Worm (Caenorhabditis elegans) whole organism, mixed stage, embryonic: ENCODE measurements around the gene pod-1.

Source experiments
- M03D4.4 ChIP-seq: sonication (generic microtip); optimal IDR thresholded peaks from 2 replicates; lab custom pipeline; 2017; ENCODE audit warnings: mild to moderate bottlenecking, missing genetic modification characterization, missing compliant biosample characterization
- blmp-1 ChIP-seq: fragments of 150-350 bp; optimal IDR thresholded peaks from 2 replicates; lab custom pipeline; 2014; ENCODE audit warnings: missing biosample characterization, missing genetic modification characterization
- ceh-39 ChIP-seq: fragments of 150-350 bp; optimal IDR thresholded peaks from 2 replicates; lab custom pipeline; 2014; ENCODE audit warnings: missing biosample characterization, missing genetic modification characterization
- ceh-43 ChIP-seq: fragments of 200-800 bp; sonication (Bioruptor generic); optimal IDR thresholded peaks from 2 replicates; lab custom pipeline; 2018; ENCODE audit warnings: mild to moderate bottlenecking, missing genetic modification characterization, moderate library complexity, missing compliant biosample characterization
- ceh-83 ChIP-seq: fragments of 200-800 bp; sonication (Bioruptor generic); optimal IDR thresholded peaks from 2 replicates; lab custom pipeline; 2018; ENCODE audit warnings: mild to moderate bottlenecking, missing genetic modification characterization, missing compliant biosample characterization
- ces-1 ChIP-seq: fragments of 150-350 bp; optimal IDR thresholded peaks from 2 replicates; lab custom pipeline; 2014; ENCODE audit warnings: missing biosample characterization, missing genetic modification reagents, missing genetic modification characterization
- cnd-1 ChIP-seq: fragments of 200-800 bp; sonication (Bioruptor generic); optimal IDR thresholded peaks from 2 replicates; lab custom pipeline; 2018; ENCODE audit warnings: mild to moderate bottlenecking, missing genetic modification characterization, missing compliant biosample characterization
- drap-1 ChIP-seq: fragments of 200-800 bp; sonication (Bioruptor generic); optimal IDR thresholded peaks from 3 replicates; lab custom pipeline; 2018; ENCODE audit warnings: mild to moderate bottlenecking, missing genetic modification characterization, missing compliant biosample characterization
- flh-1 ChIP-seq: fragments of 200-800 bp; sonication (Bioruptor generic); optimal IDR thresholded peaks from 2 replicates; lab custom pipeline; 2018; ENCODE audit warnings: mild to moderate bottlenecking, missing genetic modification characterization, moderate library complexity, missing compliant biosample characterization
- ham-2 ChIP-seq: fragments of 200-800 bp; sonication (Bioruptor generic); optimal IDR thresholded peaks from 2 replicates; lab custom pipeline; 2018; ENCODE audit warnings: mild to moderate bottlenecking, missing genetic modification characterization, missing compliant biosample characterization
- hlh-1 ChIP-seq: fragments of 150-350 bp; optimal IDR thresholded peaks from 2 replicates; lab custom pipeline; 2014; ENCODE audit warnings: missing biosample characterization, missing genetic modification reagents, missing genetic modification characterization
- lin-32 ChIP-seq: fragments of 200-800 bp; sonication (Bioruptor generic); optimal IDR thresholded peaks from 2 replicates; lab custom pipeline; 2018; ENCODE audit warnings: mild to moderate bottlenecking, missing genetic modification characterization, missing compliant biosample characterization
- mls-2 ChIP-seq: sonication (generic microtip); optimal IDR thresholded peaks from 2 replicates; lab custom pipeline; 2016; ENCODE audit warnings: mild to moderate bottlenecking, missing genetic modification characterization, moderate library complexity, missing compliant biosample characterization
- nhr-12 ChIP-seq: fragments of 150-350 bp; optimal IDR thresholded peaks from 2 replicates; lab custom pipeline; 2014; ENCODE audit warnings: missing biosample characterization, missing genetic modification characterization
- nhr-2 ChIP-seq: fragments of 150-350 bp; optimal IDR thresholded peaks from 2 replicates; lab custom pipeline; 2014; ENCODE audit warnings: missing biosample characterization, missing genetic modification characterization
- nhr-237 ChIP-seq: fragments of 150-350 bp; optimal IDR thresholded peaks from 2 replicates; lab custom pipeline; 2014; ENCODE audit warnings: missing biosample characterization, missing genetic modification characterization
- nhr-28 ChIP-seq: fragments of 150-350 bp; optimal IDR thresholded peaks from 2 replicates; lab custom pipeline; 2014; ENCODE audit warnings: missing biosample characterization, missing genetic modification characterization
- nhr-76 ChIP-seq: sonication (generic microtip); optimal IDR thresholded peaks from 2 replicates; lab custom pipeline; 2017; ENCODE audit warnings: missing biosample characterization, missing genetic modification characterization
- pha-4 ChIP-seq: fragments of 150-350 bp; optimal IDR thresholded peaks from 2 replicates; lab custom pipeline; 2018; ENCODE audit warnings: missing biosample characterization, missing genetic modification reagents, missing genetic modification characterization
- sem-2 ChIP-seq: fragments of 200-800 bp; sonication (Bioruptor generic); optimal IDR thresholded peaks from 2 replicates; lab custom pipeline; 2018; ENCODE audit warnings: mild to moderate bottlenecking, missing genetic modification characterization, missing compliant biosample characterization
- snpc-4 ChIP-seq: fragments of 150-350 bp; optimal IDR thresholded peaks from 2 replicates; lab custom pipeline; 2014; ENCODE audit warnings: missing biosample characterization, missing genetic modification characterization
- sptf-1 ChIP-seq: sonication (generic microtip); optimal IDR thresholded peaks from 2 replicates; lab custom pipeline; 2017; ENCODE audit warnings: mild to moderate bottlenecking, missing genetic modification characterization, moderate library complexity, missing compliant biosample characterization
- tbx-8 ChIP-seq: fragments of 200-800 bp; sonication (Bioruptor generic); optimal IDR thresholded peaks from 2 replicates; lab custom pipeline; 2018; ENCODE audit warnings: mild to moderate bottlenecking, missing genetic modification characterization, moderate library complexity, missing compliant biosample characterization
- unc-62 ChIP-seq: fragments of 150-350 bp; optimal IDR thresholded peaks from 2 replicates; lab custom pipeline; 2014; ENCODE audit warnings: missing biosample characterization, missing genetic modification reagents, missing genetic modification characterization
- zip-8 ChIP-seq: fragments of 150-350 bp; optimal IDR thresholded peaks from 2 replicates; lab custom pipeline; 2014; ENCODE audit warnings: missing biosample characterization, missing genetic modification characterization
- ztf-11 ChIP-seq: fragments of 150-350 bp; optimal IDR thresholded peaks from 2 replicates; lab custom pipeline; 2014; ENCODE audit warnings: missing biosample characterization, missing genetic modification characterization

pod-1 gene

ce11 chrIII:13528513-13529249 lies 4.8 kb upstream of the pod-1 start:
- peak; percentile 37 for TF ChIP-seq ces-1 (GFP tag; lab: Kevin White, UChicago)
- TF ChIP-seq sem-2 (GFP tag; lab: Kevin White, UChicago) = no peak

ce11 chrIII:13527424-13528097 lies 3.6 kb upstream of the pod-1 start, which contains the start of gene lron-13:
lron-13 (plus strand) TSS chrIII:13527438.
- TF ChIP-seq pha-4 (tag; lab: Kevin White, UChicago) (peak; percentile 43), nhr-12 (tag; lab: Kevin White, UChicago) (no peak)
- TF ChIP-seq, all 35 proteins: peak for 1

- TF ChIP-seq hlh-1 (tag; lab: Kevin White, UChicago) = no peak
- TF ChIP-seq ces-1 (GFP tag; lab: Kevin White, UChicago) = peak; percentile 95
- TF ChIP-seq zip-8 (tag; lab: Kevin White, UChicago) = peak; percentile 10
Observed at ce11 chrIII:13526702-13527101, 2.8 kb upstream of the pod-1 start.

ce11 chrIII:13526191-13526590 lies 2.3 kb upstream of the pod-1 start:
- no peak for TF ChIP-seq ceh-39 (tag; lab: Kevin White, UChicago)
- TF ChIP-seq tbx-8 (GFP tag; lab: Kevin White, UChicago) = no peak
- no peak for TF ChIP-seq ceh-43 (GFP tag; lab: Kevin White, UChicago)
- TF ChIP-seq M03D4.4 (tag; lab: Kevin White, UChicago) = no peak
- no peak for TF ChIP-seq flh-1 (GFP tag; lab: Kevin White, UChicago)
- TF ChIP-seq sem-2 (GFP tag; lab: Kevin White, UChicago) = no peak
- TF ChIP-seq ztf-11 (tag; lab: Kevin White, UChicago) = no peak
- TF ChIP-seq snpc-4 (tag; lab: Kevin White, UChicago) = no peak
- TF ChIP-seq nhr-12 (tag; lab: Kevin White, UChicago) = no peak
- TF ChIP-seq pha-4 (tag; lab: Kevin White, UChicago) = no peak
- TF ChIP-seq nhr-237 (tag; lab: Kevin White, UChicago) = no peak
- TF ChIP-seq nhr-76 (tag; lab: Kevin White, UChicago) = no peak
- TF ChIP-seq nhr-28 (tag; lab: Kevin White, UChicago) = no peak

ce11 chrIII:13525118-13525839 lies 1.4 kb upstream of the pod-1 start:
- peak; percentile 97 for TF ChIP-seq ces-1 (GFP tag; lab: Kevin White, UChicago)
- no peak for TF ChIP-seq nhr-2
- TF ChIP-seq ceh-83 = no peak
- TF ChIP-seq cnd-1 = peak; percentile 67
- TF ChIP-seq lin-32 (GFP tag; lab: Kevin White, UChicago) = peak; percentile 36
- peak; percentile 64 for TF ChIP-seq mls-2
- no peak for TF ChIP-seq zip-8 (tag; lab: Kevin White, UChicago)
- TF ChIP-seq ztf-11 (tag; lab: Kevin White, UChicago) = no peak
- peak; percentile 63 for TF ChIP-seq sptf-1 (tag; lab: Kevin White, UChicago)
- no peak for TF ChIP-seq nhr-76 (tag; lab: Kevin White, UChicago)
- no peak for TF ChIP-seq unc-62

- TF ChIP-seq ceh-39 (tag; lab: Kevin White, UChicago) (no peak), blmp-1 (tag; lab: Kevin White, UChicago) (no peak), drap-1 (GFP tag; lab: Kevin White, UChicago) (no peak), nhr-12 (tag; lab: Kevin White, UChicago) (no peak), sem-2 (GFP tag; lab: Kevin White, UChicago) (no peak), pha-4 (tag; lab: Kevin White, UChicago) (no peak), ham-2 (GFP tag; lab: Kevin White, UChicago) (no peak), nhr-28 (tag; lab: Kevin White, UChicago) (no peak), sptf-1 (tag; lab: Kevin White, UChicago) (no peak)
Observed at ce11 chrIII:13518437-13518836, 5.5 kb downstream of the pod-1 start.
